Fruit fly (Drosophila melanogaster) S2 (cell line): ENCODE measurements around the gene CG46462.

Experiments
- CG8478 ChIP-seq: fragments of >200 bp; optimal IDR thresholded peaks from 2 replicates; lab custom pipeline; 2018
- CTCF ChIP-seq, 2 experiments: fragments of >200 bp; optimal IDR thresholded peaks; 2 replicates each; lab custom pipeline; 2018

The CG46462 gene

DNA sequence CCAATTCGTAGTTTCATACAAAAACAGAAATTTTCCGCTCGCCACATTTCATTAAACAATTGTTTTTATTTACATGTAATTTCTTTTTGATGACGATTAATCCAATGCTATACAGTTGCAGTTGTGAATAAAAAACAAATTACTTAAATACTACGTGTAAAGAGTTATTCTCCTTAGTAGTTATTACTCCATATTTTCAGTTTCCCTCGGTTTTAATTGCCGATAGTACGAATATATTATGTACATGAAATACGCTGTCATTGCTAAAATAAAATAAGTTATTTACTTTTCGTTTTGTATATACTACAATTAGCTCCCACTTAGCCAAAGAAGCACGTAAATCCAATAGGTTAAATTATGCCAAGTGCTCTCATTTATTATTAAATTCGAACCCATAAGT is 22.1 kb downstream of the CG46462 start, which contains the start of gene CG42655:
Gene CG42655, minus strand, starts transcription at position 101 of the 400 bp plus-strand sequence.
- TF ChIP-seq CG8478 (no peak), CTCF (optimal IDR thresholded peaks at IDR 0.05; lab: Kevin White, UChicago) (no peak)

DNA sequence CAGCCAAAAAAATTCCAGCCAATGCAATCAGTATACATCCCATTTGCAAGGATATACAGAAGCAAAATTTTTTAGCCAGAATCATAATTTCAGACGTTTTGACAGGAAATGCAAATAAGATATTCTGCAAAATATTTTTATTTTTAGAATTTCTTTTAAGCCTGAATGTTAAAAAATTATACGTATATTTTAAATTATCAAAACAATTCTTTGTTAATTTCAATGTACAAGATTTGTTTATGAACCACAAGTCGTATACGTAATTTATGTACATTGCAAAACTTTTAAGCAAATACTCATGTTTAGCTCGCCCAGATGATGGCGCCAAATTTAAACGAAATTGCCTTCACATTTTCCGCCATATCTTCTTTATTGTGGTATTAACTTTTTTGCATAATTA is 22.9 kb downstream of the CG46462 start, which contains the start of gene CG42654:
Gene CG42654, minus strand, starts transcription at position 101 of the 400 bp plus-strand sequence.
- TF ChIP-seq CTCF (optimal IDR thresholded peaks at IDR 0.05; lab: Kevin White, UChicago) (no peak), CG8478 (no peak)

DNA sequence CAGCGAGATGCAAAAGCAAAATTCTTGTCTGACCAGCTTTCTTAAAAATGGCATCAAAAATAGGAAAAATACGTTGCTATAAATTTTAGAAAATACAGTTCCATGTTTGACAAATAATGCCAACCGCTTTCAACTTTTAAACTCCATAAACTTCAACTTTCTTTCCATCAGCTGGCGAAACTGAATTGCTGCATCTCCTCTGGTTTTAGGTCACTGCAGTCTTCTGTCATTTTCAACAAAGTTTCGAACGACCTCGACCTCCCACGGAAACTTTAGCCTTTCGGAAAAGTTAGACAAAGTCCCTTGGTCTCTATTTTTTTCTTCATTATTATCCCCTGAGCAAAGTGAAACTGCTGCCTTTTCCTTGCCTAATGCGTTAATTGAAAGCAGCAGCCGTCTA is 24.2 kb downstream of the CG46462 start, which contains the start of gene CG42263:
Gene CG42263, minus strand, starts transcription at position 101 of the 400 bp plus-strand sequence.
- TF ChIP-seq CG8478 (no peak), CTCF (optimal IDR thresholded peaks at IDR 0.05; lab: Kevin White, UChicago) (no peak)

DNA sequence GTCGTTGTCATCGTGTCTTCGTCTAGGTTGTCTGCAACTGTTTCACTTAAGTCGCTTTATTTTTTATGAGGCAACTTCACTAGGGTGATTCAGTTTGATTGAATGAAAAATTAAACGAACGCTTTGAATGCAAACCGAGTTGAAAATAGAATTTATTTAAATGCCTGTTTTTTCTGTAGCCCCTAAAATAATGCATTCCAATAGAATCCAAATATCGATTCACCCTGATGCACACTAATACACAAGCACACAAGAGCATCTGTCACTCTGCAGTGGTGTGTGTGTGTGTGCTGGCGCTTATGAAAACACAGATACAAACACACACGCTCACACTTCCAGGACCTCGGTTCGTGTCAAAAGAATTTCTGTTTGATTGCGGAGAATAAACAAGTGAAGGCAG is 30.3 kb downstream of the CG46462 start:
- TF ChIP-seq CTCF (optimal IDR thresholded peaks at IDR 0.05; lab: Kevin White, UChicago): no peak
- TF ChIP-seq CG8478: no peak

DNA sequence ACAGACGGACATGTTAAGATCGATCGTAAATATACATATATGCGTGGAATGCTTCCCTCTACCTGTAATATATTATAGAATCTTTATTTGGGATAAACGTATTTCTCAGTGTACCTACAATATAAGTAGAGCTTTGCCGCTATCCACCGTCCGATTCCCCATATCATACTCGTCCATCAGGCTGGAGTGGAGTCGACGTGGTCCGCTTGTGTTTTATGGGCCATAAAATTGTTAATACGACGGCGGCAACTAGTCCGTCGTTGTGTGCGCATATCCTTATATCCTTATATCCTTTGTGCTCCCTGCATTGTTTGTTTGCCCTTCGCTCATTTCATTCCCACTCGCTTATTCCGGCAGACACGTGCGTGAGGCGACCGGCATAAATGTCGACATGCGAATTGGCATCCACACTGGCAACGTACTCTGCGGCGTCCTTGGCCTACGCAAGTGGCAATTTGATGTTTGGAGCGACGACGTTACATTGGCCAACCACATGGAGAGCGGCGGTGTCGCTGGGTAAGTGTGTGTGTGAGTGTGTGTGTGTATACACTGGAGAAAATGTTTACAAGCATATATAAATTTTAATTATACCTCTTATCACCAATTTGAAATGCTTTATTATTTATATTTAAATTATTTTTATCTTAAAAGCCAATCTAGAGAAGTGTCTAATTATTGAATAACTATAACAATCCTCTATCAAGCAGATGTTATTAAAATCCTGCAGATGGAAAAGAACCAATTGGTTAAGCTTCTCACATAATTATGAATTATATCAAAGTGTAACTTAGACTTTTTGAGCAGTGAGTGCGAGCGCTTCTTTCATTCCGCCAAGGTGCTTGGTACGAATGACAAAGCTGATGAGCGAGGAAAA is 37.5 kb downstream of the CG46462 start:
- TF ChIP-seq CG8478: no peak

DNA sequence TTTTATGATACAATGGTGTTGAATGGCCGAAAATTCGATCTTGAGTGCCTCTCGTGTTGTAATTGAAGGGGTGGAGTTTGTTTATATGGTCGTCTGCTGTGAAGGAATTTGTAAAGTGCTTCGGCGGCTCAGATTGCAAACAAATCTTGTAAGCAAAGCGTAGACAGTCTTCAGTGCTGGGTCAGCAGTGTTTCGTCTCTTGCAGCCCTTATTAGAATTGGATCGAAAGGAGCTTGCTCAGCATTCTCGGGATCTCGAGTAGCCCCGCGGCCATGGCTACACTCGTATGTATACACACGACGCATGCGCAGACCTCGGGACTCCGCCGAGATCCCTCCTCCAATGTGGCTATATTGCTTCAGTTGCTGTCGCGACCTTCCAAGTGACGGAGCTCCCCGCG is 46.6 kb downstream of the CG46462 start:
- TF ChIP-seq CTCF (optimal IDR thresholded peaks at IDR 0.05; lab: Kevin White, UChicago) (no peak), CG8478 (no peak)

DNA sequence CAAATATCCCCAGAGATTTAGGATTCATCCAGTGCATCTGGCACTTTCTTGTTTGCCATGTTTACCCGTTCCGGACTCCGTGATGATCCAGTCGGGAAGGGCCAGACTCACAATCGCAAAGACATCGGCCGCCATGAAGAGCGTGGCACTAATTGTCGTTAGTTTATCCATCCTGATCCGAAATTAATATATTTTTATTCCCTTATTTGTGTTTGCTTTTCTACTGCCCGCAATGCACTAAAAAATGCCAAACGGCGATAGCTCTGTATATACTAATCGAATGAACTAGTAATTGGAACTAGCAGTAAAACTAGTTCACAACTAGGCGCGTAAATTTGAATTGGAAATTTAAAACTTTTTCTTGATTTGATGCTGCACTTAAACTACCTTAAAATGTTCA is 48.1 kb downstream of the CG46462 start, which contains the start of gene CG14182:
Gene CG14182, minus strand, starts transcription at position 221 of the 400 bp plus-strand sequence.
- TF ChIP-seq CTCF (optimal IDR thresholded peaks at IDR 0.05; lab: Kevin White, UChicago) (no peak), CG8478 (no peak)

DNA sequence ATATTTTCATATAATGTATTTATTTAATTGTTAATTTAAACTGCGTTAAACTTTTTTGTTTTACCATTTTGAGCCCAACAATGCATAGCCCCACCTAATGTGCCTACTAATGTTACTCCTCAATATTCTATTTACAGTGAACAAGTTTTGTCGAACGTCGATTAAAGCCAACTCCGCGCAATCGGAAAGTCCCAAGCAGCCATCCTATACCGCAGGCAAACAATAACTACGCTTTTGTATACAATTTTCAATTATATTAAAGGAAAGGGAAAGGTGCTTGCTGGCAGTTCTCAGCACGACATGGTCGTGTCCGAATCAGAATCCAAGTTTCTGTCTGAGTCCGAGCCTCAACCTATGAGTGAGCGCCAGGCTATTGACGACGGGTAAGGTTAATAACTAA is 49.9 kb downstream of the CG46462 start, which contains the start of gene CG17732:
Gene CG17732, plus strand, starts transcription at position 301 of the 400 bp plus-strand sequence.
- TF ChIP-seq CG8478 (no peak), CTCF (optimal IDR thresholded peaks at IDR 0.05; lab: Kevin White, UChicago) (no peak)
